Worm (Caenorhabditis elegans): Measurements from ENCODE around the gene F25H9.2.

- no peak for TF ChIP-seq nhr-76 (tag; optimal IDR thresholded peaks at IDR 0.05)
- TF ChIP-seq eor-1 (tag; optimal IDR thresholded peaks at IDR 0.05) = no peak
- no peak for TF ChIP-seq nhr-12 (tag; optimal IDR thresholded peaks at IDR 0.05)
- no peak for TF ChIP-seq fos-1 (tag; optimal IDR thresholded peaks at IDR 0.05)
- TF ChIP-seq snpc-4 (tag; optimal IDR thresholded peaks at IDR 0.05) = no peak
- no peak for TF ChIP-seq ceh-82 (tag; optimal IDR thresholded peaks at IDR 0.05)
- no peak for TF ChIP-seq pqm-1 (tag; optimal IDR thresholded peaks at IDR 0.05)
Observed at ce11 chrV:13472062-13472461, 14.2 kb downstream of the F25H9.2 start.

All from whole organism, L3 larva.